Fruit fly (Drosophila melanogaster): ENCODE measurements around the gene mey.

DNA sequence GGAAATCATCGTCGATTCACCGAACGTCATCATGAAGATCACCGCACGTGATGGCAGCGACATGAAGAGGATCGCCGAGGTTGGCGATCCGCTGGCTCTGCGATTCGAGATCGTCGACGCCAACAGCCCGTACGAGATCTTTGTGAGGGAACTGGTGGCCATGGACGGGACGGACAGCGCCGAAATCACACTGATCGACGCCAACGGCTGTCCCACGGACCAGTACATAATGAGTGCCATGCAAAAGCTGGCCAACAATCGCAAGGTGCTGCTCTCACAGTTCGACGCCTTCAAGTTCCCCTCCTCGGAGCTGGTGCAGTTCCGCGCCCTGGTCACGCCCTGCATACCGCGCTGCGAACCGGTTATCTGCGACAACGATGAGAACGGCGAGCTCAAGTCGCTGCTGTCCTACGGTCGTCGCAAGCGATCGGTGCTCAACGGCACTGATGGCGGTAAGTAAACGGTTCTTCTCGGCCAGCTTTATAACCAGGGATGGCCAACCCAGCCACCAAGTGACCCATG is 5.8 kb downstream of the mey start:
- no peak for TF ChIP-seq Dll (optimal IDR thresholded peaks at IDR 0.05)
- no peak for TF ChIP-seq pan (optimal IDR thresholded peaks at IDR 0.05)
- no peak for TF ChIP-seq EcR (GFP tag; optimal IDR thresholded peaks at IDR 0.05)
- TF ChIP-seq usp (GFP tag; optimal IDR thresholded peaks at IDR 0.05) = no peak
